Worm (Caenorhabditis elegans) whole organism, L3 larva: ENCODE measurements around the gene pals-33.

Experiments
- sea-2 ChIP-seq: fragments of 150-350 bp; sonication (generic microtip); optimal IDR thresholded peaks from 4 replicates; lab custom pipeline; 2014; ENCODE audit warnings: missing biosample characterization, missing genetic modification reagents, missing genetic modification characterization
- snpc-4 ChIP-seq: fragments of 150-350 bp; optimal IDR thresholded peaks from 2 replicates; lab custom pipeline; 2014; ENCODE audit warnings: missing biosample characterization, missing genetic modification characterization

DNA sequence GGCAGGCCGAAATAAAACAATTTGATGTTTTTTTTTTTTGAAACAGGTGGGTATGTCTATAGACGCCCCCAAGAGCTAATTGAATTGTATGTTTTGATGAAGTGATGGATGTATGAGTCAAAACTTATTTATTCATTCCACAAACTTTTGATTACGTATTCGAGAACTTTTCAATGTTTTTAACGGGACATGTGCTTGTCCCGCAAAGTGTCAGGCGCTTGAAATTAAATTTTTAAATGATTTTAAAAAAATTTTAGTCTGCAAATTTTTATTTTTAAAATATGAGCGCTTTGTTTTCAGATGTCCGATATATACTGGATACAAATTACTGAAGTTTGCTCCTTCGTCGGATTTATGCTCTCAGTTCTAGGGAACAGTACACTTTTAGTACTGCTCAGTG is 23.7 kb upstream of the pals-33 start, which contains the start of gene str-114:
- TF ChIP-seq sea-2 (GFP tag; lab: Kevin White, UChicago), result no peak
- TF ChIP-seq snpc-4 (tag; lab: Kevin White, UChicago), result no peak
